Worm (Caenorhabditis elegans) whole organism, L3 larva: ENCODE results near the gene mps-4.

Experiments used
- ama-1 ChIP-seq: fragments of 150-350 bp; optimal IDR thresholded peaks from 2 replicates; lab custom pipeline; 2018
- elt-1 ChIP-seq: fragments of 150-350 bp; optimal IDR thresholded peaks from 2 replicates; lab custom pipeline; 2014; ENCODE audit warnings: missing biosample characterization, missing genetic modification characterization
- elt-2 ChIP-seq: sonication (generic microtip); optimal IDR thresholded peaks from 2 replicates; lab custom pipeline; 2016; ENCODE audit warnings: missing genetic modification reagents, mild to moderate bottlenecking, missing genetic modification characterization, missing compliant biosample characterization
- elt-3 ChIP-seq, 3 experiments: fragments of 150-350 bp in 1 of 3; sonication (generic microtip) in 2 of 3; optimal IDR thresholded peaks; 2 replicates in 2 of 3; 4 replicates in 1 of 3; lab custom pipeline; 2014 to 2017; ENCODE audit warnings: missing biosample characterization in 3 of 3, missing genetic modification characterization in 3 of 3
- jun-1 ChIP-seq: fragments of 150-350 bp; optimal IDR thresholded peaks from 2 replicates; lab custom pipeline; 2014; ENCODE audit warnings: missing biosample characterization, missing genetic modification reagents, missing genetic modification characterization
- nhr-11 ChIP-seq: fragments of 150-350 bp; optimal IDR thresholded peaks from 2 replicates; lab custom pipeline; 2014; ENCODE audit warnings: missing biosample characterization, missing genetic modification characterization
- nhr-237 ChIP-seq: fragments of 150-350 bp; optimal IDR thresholded peaks from 2 replicates; lab custom pipeline; 2014; ENCODE audit warnings: missing biosample characterization, missing genetic modification characterization
- nhr-25 ChIP-seq: sonication (generic microtip); optimal IDR thresholded peaks from 2 replicates; lab custom pipeline; 2017; ENCODE audit warnings: missing biosample characterization, missing genetic modification characterization
- nhr-28 ChIP-seq: fragments of 150-350 bp; optimal IDR thresholded peaks from 2 replicates; lab custom pipeline; 2014; ENCODE audit warnings: missing biosample characterization, missing genetic modification characterization
- nhr-77 ChIP-seq: fragments of 150-350 bp; optimal IDR thresholded peaks from 2 replicates; lab custom pipeline; 2014; ENCODE audit warnings: missing biosample characterization, missing genetic modification characterization
- snpc-4 ChIP-seq: fragments of 150-350 bp; optimal IDR thresholded peaks from 2 replicates; lab custom pipeline; 2014; ENCODE audit warnings: missing biosample characterization, missing genetic modification characterization
- unc-39 ChIP-seq: sonication (generic microtip); optimal IDR thresholded peaks from 4 replicates; lab custom pipeline; 2017; ENCODE audit warnings: missing biosample characterization, missing genetic modification characterization
- zag-1 ChIP-seq: fragments of 150-350 bp; optimal IDR thresholded peaks from 2 replicates; lab custom pipeline; 2014; ENCODE audit warnings: missing biosample characterization, missing genetic modification characterization
- ztf-4 ChIP-seq: fragments of 150-350 bp; optimal IDR thresholded peaks from 2 replicates; lab custom pipeline; 2014; ENCODE audit warnings: missing biosample characterization, missing genetic modification characterization

- TF ChIP-seq elt-3 (tag; optimal IDR thresholded peaks at IDR 0.05; lab: Kevin White, UChicago) = no peak
- no peak for TF ChIP-seq ztf-4
- no peak for TF ChIP-seq elt-2
- TF ChIP-seq nhr-77 = no peak
- no peak for TF ChIP-seq unc-39 (tag; lab: Kevin White, UChicago)
- no peak for TF ChIP-seq nhr-25 (tag; lab: Kevin White, UChicago)
- TF ChIP-seq nhr-11 (tag; lab: Kevin White, UChicago) = no peak
- no peak for TF ChIP-seq ama-1 (lab: Kevin White, UChicago)
- TF ChIP-seq elt-1 (tag; lab: Kevin White, UChicago) = no peak
- no peak for TF ChIP-seq nhr-237 (tag; lab: Kevin White, UChicago)
- TF ChIP-seq nhr-28 (tag; lab: Kevin White, UChicago) = no peak
- TF ChIP-seq jun-1 = no peak
- TF ChIP-seq zag-1 (tag; lab: Kevin White, UChicago) = no peak
- no peak for TF ChIP-seq snpc-4
Measured at ce11 chrIII:8300860-8301396, 29.4 kb upstream of the mps-4 start.
